Worm (Caenorhabditis elegans): ENCODE measurements around the gene C53D6.10.

ce11 chrIV:9016477-9016876 lies 17.8 kb downstream of the C53D6.10 start, which contains the start of gene acc-2:
- TF ChIP-seq sea-1 (GFP tag; conservative IDR thresholded peaks at IDR 0.05) (no peak), ceh-13 (GFP tag; optimal IDR thresholded peaks at IDR 0.05) (no peak), ceh-36 (tag; optimal IDR thresholded peaks at IDR 0.05) (no peak), hnd-1 (tag; optimal IDR thresholded peaks at IDR 0.05) (no peak), ama-1 (optimal IDR thresholded peaks at IDR 0.05) (no peak)
